Worm (Caenorhabditis elegans) whole organism, midembryonic: ENCODE data around the gene str-160.
"Not testable (repeated sequence)": the region's sequence is repeated elsewhere in the genome, so short reads cannot be mapped to it uniquely, and the experiment has no call there.

ENCODE experiments used
- T22C8.4 ChIP-seq: fragments of 200-800 bp; sonication (Bioruptor generic); IDR thresholded peaks from 2 replicates; pipeline ENCODE4 v1.3.6; 2022; ENCODE audit warnings: missing genetic modification characterization, missing compliant biosample characterization
- flt-1 ChIP-seq: fragments of 200-800 bp; sonication (Bioruptor generic); IDR thresholded peaks from 2 replicates; pipeline ENCODE4 v1.3.6; 2022; ENCODE audit warnings: missing genetic modification characterization, missing compliant biosample characterization
- med-1 ChIP-seq: sonication (generic microtip); optimal IDR thresholded peaks from 2 replicates; lab custom pipeline; 2017; ENCODE audit warnings: missing genetic modification characterization, mild to moderate bottlenecking, missing compliant biosample characterization, antibody characterized with exemption, missing genetic modification reagents; ENCODE audit not compliant: insufficient read depth

ce11 chrV:1713761-1714160 is 20.9 kb upstream of the str-160 start:
- TF ChIP-seq T22C8.4, result peak; percentile 29; the same call in 1 of the 2 replicates
- peak; percentile 57 for TF ChIP-seq flt-1 (GFP tag; lab: Robert Waterston, UW)
- TF ChIP-seq med-1, result not testable (repeated sequence)
